Fruit fly (Drosophila melanogaster) whole organism, embryonic: ENCODE data around the gene cpb.
A peak's percentile ranks its signal among the peaks of the same experiment; 100 is the strongest.

Source experiments
- Aef1 ChIP-seq: fragments of 200-800 bp; sonication (Bioruptor generic); IDR thresholded peaks from 3 replicates; pipeline ENCODE4 v1.3.6; 2022; ENCODE audit warnings: missing biosample characterization, missing genetic modification characterization
- Bgb ChIP-seq: fragments of 200-800 bp; sonication (Bioruptor generic); IDR thresholded peaks from 2 replicates; pipeline ENCODE4 v1.3.6; 2022; ENCODE audit warnings: missing biosample characterization, missing genetic modification characterization; ENCODE audit not compliant: partially characterized antibody
- CG10147 ChIP-seq: fragments of 200-800 bp; sonication (Bioruptor generic); optimal IDR thresholded peaks from 2 replicates; lab custom pipeline; 2019; ENCODE audit warnings: missing biosample characterization, mild to moderate bottlenecking, missing genetic modification characterization, moderate library complexity
- CG10321 ChIP-seq: fragments of 200-800 bp; sonication (Bioruptor generic); IDR thresholded peaks from 2 replicates; pipeline ENCODE4 v1.3.6; 2022; ENCODE audit warnings: missing biosample characterization, missing genetic modification characterization
- CG12155 ChIP-seq: fragments of 200-800 bp; sonication (Bioruptor generic); optimal IDR thresholded peaks from 3 replicates; lab custom pipeline; 2016; ENCODE audit warnings: missing biosample characterization, missing genetic modification characterization
- CG12299 ChIP-seq: fragments of 200-800 bp; sonication (Bioruptor generic); optimal IDR thresholded peaks from 2 replicates; lab custom pipeline; 2018; ENCODE audit warnings: missing biosample characterization, mild to moderate bottlenecking, missing genetic modification characterization
- CG15514 ChIP-seq: fragments of 200-800 bp; sonication (Bioruptor generic); optimal IDR thresholded peaks from 3 replicates; lab custom pipeline; 2017; ENCODE audit warnings: missing biosample characterization, missing genetic modification characterization, mild to moderate bottlenecking, moderate library complexity, missing genetic modification reagents
- CG17328 ChIP-seq: fragments of 200-800 bp; sonication (Bioruptor generic); IDR thresholded peaks from 2 replicates; pipeline ENCODE4 v1.3.6; 2022; ENCODE audit warnings: missing biosample characterization, missing genetic modification characterization
- CG2120 ChIP-seq: fragments of 200-800 bp; sonication (Bioruptor generic); optimal IDR thresholded peaks from 3 replicates; lab custom pipeline; 2016; ENCODE audit warnings: missing biosample characterization, missing genetic modification characterization
- CG2712 ChIP-seq: fragments of 200-800 bp; optimal IDR thresholded peaks from 3 replicates; lab custom pipeline; 2019; ENCODE audit warnings: missing biosample characterization, mild to moderate bottlenecking, missing genetic modification characterization, moderate library complexity
- CG32532 ChIP-seq: fragments of 200-800 bp; sonication (Bioruptor generic); IDR thresholded peaks from 2 replicates; pipeline ENCODE4 v1.3.6; 2022; ENCODE audit warnings: missing biosample characterization, missing genetic modification characterization
- CG4404 ChIP-seq: fragments of 200-800 bp; sonication (Bioruptor generic); IDR thresholded peaks from 2 replicates; pipeline ENCODE4 v1.3.6; 2022; ENCODE audit warnings: missing biosample characterization, missing genetic modification characterization
- CG4617 ChIP-seq: fragments of 200-800 bp; sonication (Bioruptor generic); optimal IDR thresholded peaks from 3 replicates; lab custom pipeline; 2016; ENCODE audit warnings: missing biosample characterization, missing genetic modification characterization, borderline replicate concordance
- CG5180 ChIP-seq: fragments of 200-800 bp; sonication (Bioruptor generic); optimal IDR thresholded peaks from 3 replicates; lab custom pipeline; 2017; ENCODE audit warnings: missing biosample characterization, missing genetic modification characterization, mild to moderate bottlenecking, moderate library complexity, missing genetic modification reagents
- CG6854 ChIP-seq: fragments of 200-800 bp; sonication (Bioruptor generic); optimal IDR thresholded peaks from 3 replicates; lab custom pipeline; 2017; ENCODE audit warnings: missing biosample characterization, mild to moderate bottlenecking, missing genetic modification characterization
- CG9609 ChIP-seq: fragments of 200-800 bp; sonication (Bioruptor generic); optimal IDR thresholded peaks from 3 replicates; lab custom pipeline; 2016; ENCODE audit warnings: missing biosample characterization, missing genetic modification characterization
- Chrac-16 ChIP-seq: fragments of 200-800 bp; sonication (Bioruptor generic); optimal IDR thresholded peaks from 3 replicates; lab custom pipeline; 2016; ENCODE audit warnings: missing biosample characterization, missing genetic modification characterization
- Deaf1 ChIP-seq: fragments of 200-800 bp; optimal IDR thresholded peaks from 3 replicates; lab custom pipeline; 2019; ENCODE audit warnings: missing biosample characterization, mild to moderate bottlenecking, missing genetic modification characterization, moderate library complexity
- Ets97D ChIP-seq: fragments of 200-800 bp; sonication (Bioruptor generic); optimal IDR thresholded peaks from 3 replicates; lab custom pipeline; 2016; ENCODE audit warnings: missing biosample characterization, missing genetic modification characterization
- Gsc ChIP-seq: fragments of 200-800 bp; sonication (Bioruptor generic); IDR thresholded peaks from 2 replicates; pipeline ENCODE4 v1.3.6; 2022; ENCODE audit warnings: missing biosample characterization, missing genetic modification characterization
- H2.0 ChIP-seq: fragments of 200-800 bp; sonication (Bioruptor generic); IDR thresholded peaks from 2 replicates; pipeline ENCODE4 v1.3.6; 2022; ENCODE audit warnings: missing biosample characterization, missing genetic modification characterization
- HLH4C ChIP-seq: fragments of 200-800 bp; sonication (Bioruptor generic); IDR thresholded peaks from 3 replicates; pipeline ENCODE4 v1.3.6; 2022; ENCODE audit warnings: missing biosample characterization, missing genetic modification characterization; ENCODE audit not compliant: partially characterized antibody
- Hmr ChIP-seq: fragments of 200-800 bp; sonication (Bioruptor generic); optimal IDR thresholded peaks from 3 replicates; lab custom pipeline; 2017; ENCODE audit warnings: mild to moderate bottlenecking, missing biosample characterization, missing genetic modification reagents, missing genetic modification characterization
- Hr39 ChIP-seq: fragments of >200 bp; optimal IDR thresholded peaks from 2 replicates; lab custom pipeline; 2017
- Lhr ChIP-seq: fragments of 200-800 bp; sonication (Bioruptor generic); optimal IDR thresholded peaks from 3 replicates; lab custom pipeline; 2017; ENCODE audit warnings: mild to moderate bottlenecking, missing biosample characterization, missing genetic modification reagents, missing genetic modification characterization
- Mad ChIP-seq: fragments of 200-800 bp; sonication (Bioruptor generic); optimal IDR thresholded peaks from 2 replicates; lab custom pipeline; 2016; ENCODE audit warnings: missing biosample characterization, missing genetic modification characterization
- Max ChIP-seq: fragments of 200-800 bp; sonication (Bioruptor generic); optimal IDR thresholded peaks from 2 replicates; lab custom pipeline; 2016; ENCODE audit warnings: missing biosample characterization, mild to moderate bottlenecking, missing genetic modification characterization
- Med ChIP-seq: fragments of 200-800 bp; sonication (Bioruptor generic); peaks from one replicate; lab custom pipeline; 2016; ENCODE audit warnings: missing biosample characterization, missing genetic modification characterization, mild to moderate bottlenecking, inconsistent platforms, moderate library complexity
- Meics ChIP-seq: fragments of 200-800 bp; sonication (Bioruptor generic); optimal IDR thresholded peaks from 2 replicates; lab custom pipeline; 2017; ENCODE audit warnings: missing biosample characterization, mild to moderate bottlenecking, missing genetic modification characterization
- Nf-YA ChIP-seq: fragments of 200-800 bp; sonication (Bioruptor generic); IDR thresholded peaks from 2 replicates; pipeline ENCODE4 v1.3.6; 2022; ENCODE audit warnings: missing biosample characterization, missing genetic modification characterization
- Tbp ChIP-seq: fragments of >200 bp; optimal IDR thresholded peaks from 2 replicates; lab custom pipeline; 2018; ENCODE audit warnings: missing biosample characterization, missing genetic modification characterization
- caup ChIP-seq: fragments of 200-800 bp; sonication (Bioruptor generic); optimal IDR thresholded peaks from 3 replicates; lab custom pipeline; 2017; ENCODE audit warnings: missing biosample characterization, mild to moderate bottlenecking, missing genetic modification characterization, moderate library complexity; ENCODE audit not compliant: severe bottlenecking
- da ChIP-seq: fragments of 200-800 bp; sonication (Bioruptor generic); optimal IDR thresholded peaks from 2 replicates; lab custom pipeline; 2016; ENCODE audit warnings: missing biosample characterization, missing genetic modification characterization
- dan ChIP-seq: fragments of 200-800 bp; sonication (Bioruptor generic); IDR thresholded peaks from 2 replicates; pipeline ENCODE4 v1.3.6; 2022; ENCODE audit warnings: missing biosample characterization, missing genetic modification characterization
- ems ChIP-seq: fragments of 200-800 bp; sonication (Bioruptor generic); optimal IDR thresholded peaks from 3 replicates; lab custom pipeline; 2016; ENCODE audit warnings: missing biosample characterization, missing genetic modification characterization
- grn ChIP-seq: fragments of 200-800 bp; sonication (Bioruptor generic); optimal IDR thresholded peaks from 3 replicates; lab custom pipeline; 2017; ENCODE audit warnings: missing biosample characterization, missing genetic modification characterization
- gsb-n ChIP-seq: fragments of 200-800 bp; sonication (Bioruptor generic); optimal IDR thresholded peaks from 3 replicates; lab custom pipeline; 2018; ENCODE audit warnings: missing biosample characterization, mild to moderate bottlenecking, missing genetic modification characterization
- ham ChIP-seq: fragments of 200-800 bp; sonication (Bioruptor generic); IDR thresholded peaks from 2 replicates; pipeline ENCODE4 v1.3.6; 2022; ENCODE audit warnings: missing biosample characterization, missing genetic modification characterization
- kni ChIP-seq: fragments of 200-800 bp; sonication (Bioruptor generic); optimal IDR thresholded peaks from 3 replicates; lab custom pipeline; 2017; ENCODE audit warnings: mild to moderate bottlenecking, missing biosample characterization, missing genetic modification reagents, missing genetic modification characterization
- nmo ChIP-seq: fragments of 200-800 bp; sonication (Bioruptor generic); optimal IDR thresholded peaks from 2 replicates; lab custom pipeline; 2018; ENCODE audit warnings: missing biosample characterization, mild to moderate bottlenecking, missing genetic modification characterization, moderate library complexity
- nom ChIP-seq: fragments of 200-800 bp; sonication (Bioruptor generic); optimal IDR thresholded peaks from 2 replicates; lab custom pipeline; 2017; ENCODE audit warnings: missing biosample characterization, missing genetic modification characterization, mild to moderate bottlenecking, moderate library complexity, missing genetic modification reagents
- org-1 ChIP-seq: fragments of 200-800 bp; sonication (Bioruptor generic); optimal IDR thresholded peaks from 2 replicates; lab custom pipeline; 2017; ENCODE audit warnings: missing biosample characterization, missing genetic modification characterization
- pros ChIP-seq: fragments of 200-800 bp; sonication (Bioruptor generic); optimal IDR thresholded peaks from 3 replicates; lab custom pipeline; 2019; ENCODE audit warnings: missing biosample characterization, mild to moderate bottlenecking, missing genetic modification characterization, moderate library complexity
- pzg ChIP-seq: fragments of 200-800 bp; sonication (Bioruptor generic); optimal IDR thresholded peaks from 3 replicates; lab custom pipeline; 2018; ENCODE audit warnings: missing biosample characterization, mild to moderate bottlenecking, missing genetic modification characterization, moderate library complexity
- run ChIP-seq: fragments of 200-800 bp; sonication (Bioruptor generic); optimal IDR thresholded peaks from 3 replicates; lab custom pipeline; 2018; ENCODE audit warnings: missing biosample characterization, mild to moderate bottlenecking, missing genetic modification characterization
- salm ChIP-seq: fragments of 200-800 bp; sonication (Bioruptor generic); optimal IDR thresholded peaks from 2 replicates; lab custom pipeline; 2018; ENCODE audit warnings: missing biosample characterization, mild to moderate bottlenecking, missing genetic modification characterization
- seq ChIP-seq: fragments of 200-800 bp; sonication (Bioruptor generic); IDR thresholded peaks from 2 replicates; pipeline ENCODE4 v1.3.6; 2022; ENCODE audit warnings: missing biosample characterization, missing genetic modification characterization
- stwl ChIP-seq: fragments of 200-800 bp; sonication (Bioruptor generic); optimal IDR thresholded peaks from 3 replicates; lab custom pipeline; 2018; ENCODE audit warnings: missing biosample characterization, mild to moderate bottlenecking, missing genetic modification characterization, moderate library complexity
- tll ChIP-seq, 2 experiments: fragments of 200-800 bp in 1 of 2; fragments of >200 bp in 1 of 2; sonication (Bioruptor generic) in 1 of 2; optimal IDR thresholded peaks; 2 replicates each; lab custom pipeline; 2017 to 2019; ENCODE audit warnings: missing biosample characterization in 2 of 2, missing genetic modification characterization in 2 of 2, mild to moderate bottlenecking in 1 of 2, moderate library complexity in 1 of 2
- wek ChIP-seq: fragments of 200-800 bp; sonication (Bioruptor generic); optimal IDR thresholded peaks from 3 replicates; lab custom pipeline; 2018; ENCODE audit warnings: missing biosample characterization, mild to moderate bottlenecking, missing genetic modification characterization, moderate library complexity
- zen2 ChIP-seq: fragments of 200-800 bp; sonication (Bioruptor generic); IDR thresholded peaks from 3 replicates; pipeline ENCODE4 v1.3.6; 2022; ENCODE audit warnings: missing biosample characterization, missing genetic modification characterization; ENCODE audit not compliant: partially characterized antibody

cpb gene

dm6 chr2L:1704746-1705145, at the start of gene cpb (continued):
- TF ChIP-seq Nf-YA (GFP tag; lab: Robert Waterston, UW) (no peak), CG15514 (GFP tag; lab: Kevin White, UChicago) (peak; percentile 47), Bgb (GFP tag; lab: Robert Waterston, UW) (peak; percentile 93), CG2712 (tag; lab: Kevin White, UChicago) (peak; percentile 34), Aef1 (GFP tag; lab: Robert Waterston, UW) (no peak), Lhr (no peak), Meics (GFP tag; lab: Kevin White, UChicago) (no peak), Tbp (no peak), pzg (GFP tag; lab: Kevin White, UChicago) (peak; percentile 62), CG6854 (no peak), Ets97D (GFP tag; lab: Kevin White, UChicago) (peak; percentile 6), stwl (tag; lab: Kevin White, UChicago) (peak; percentile 61), Gsc (GFP tag; lab: Robert Waterston, UW) (no peak), kni (GFP tag; lab: Kevin White, UChicago) (no peak), da (no peak), pros (GFP tag; lab: Kevin White, UChicago) (no peak), run (tag; lab: Kevin White, UChicago) (no peak), CG10321 (GFP tag; lab: Robert Waterston, UW) (no peak), tll (GFP tag; optimal IDR thresholded peaks at IDR 0.05; lab: Kevin White, UChicago) (no peak), Med (GFP tag; lab: Kevin White, UChicago) (no peak), nom (GFP tag; lab: Kevin White, UChicago) (no peak), Hr39 (lab: Kevin White, UChicago) (no peak), grn (GFP tag; lab: Kevin White, UChicago) (no peak), CG10147 (GFP tag; lab: Kevin White, UChicago) (no peak), Chrac-16 (no peak), CG17328 (GFP tag; lab: Robert Waterston, UW) (no peak), org-1 (GFP tag; lab: Kevin White, UChicago) (no peak), wek (GFP tag; lab: Kevin White, UChicago) (no peak), CG2120 (GFP tag; lab: Kevin White, UChicago) (no peak), Hmr (GFP tag; lab: Kevin White, UChicago) (no peak), CG32532 (GFP tag; lab: Robert Waterston, UW) (no peak), gsb-n (no peak), H2.0 (GFP tag; lab: Robert Waterston, UW) (no peak), Max (no peak), dan (GFP tag; lab: Robert Waterston, UW) (no peak), zen2 (GFP tag; lab: Robert Waterston, UW) (peak; percentile 88; the same call in 2 of the 3 replicates), Deaf1 (tag; lab: Kevin White, UChicago) (no peak), caup (no peak), CG12299 (peak; percentile 54), CG5180 (GFP tag; lab: Kevin White, UChicago) (no peak), ham (GFP tag; lab: Robert Waterston, UW) (no peak), CG4617 (GFP tag; lab: Kevin White, UChicago) (peak; percentile 75), HLH4C (GFP tag; lab: Robert Waterston, UW) (peak; percentile 93), salm (no peak), CG4404 (GFP tag; lab: Robert Waterston, UW) (no peak), CG9609 (no peak), Mad (GFP tag; lab: Kevin White, UChicago) (no peak), seq (no peak), ems (GFP tag; lab: Kevin White, UChicago) (no peak), nmo (no peak), CG12155 (GFP tag; lab: Kevin White, UChicago) (no peak)
